Worm (Caenorhabditis elegans) whole organism, young adult: ENCODE results near the gene ets-7.
"Not testable (repeated sequence)": the region's sequence is repeated elsewhere in the genome, so short reads cannot be mapped to it uniquely, and the experiment has no call there.

Source experiments
- F52B5.7 ChIP-seq: sonication (generic microtip); optimal IDR thresholded peaks from 2 replicates; lab custom pipeline; 2016; ENCODE audit warnings: mild to moderate bottlenecking, missing genetic modification characterization, missing compliant biosample characterization
- F57A8.1 ChIP-seq: fragments of 200-800 bp; sonication (Bioruptor generic); optimal IDR thresholded peaks from 2 replicates; lab custom pipeline; 2018; ENCODE audit warnings: mild to moderate bottlenecking, missing genetic modification characterization, moderate library complexity, missing compliant biosample characterization
- Y53G8AR.9 ChIP-seq: fragments of 200-800 bp; sonication (Bioruptor generic); conservative IDR thresholded peaks from 2 replicates; pipeline ENCODE4 v1.3.6; 2022; ENCODE audit warnings: missing genetic modification reagents, missing genetic modification characterization, missing compliant biosample characterization
- chd-7 ChIP-seq: sonication (generic microtip); optimal IDR thresholded peaks from 2 replicates; lab custom pipeline; 2016; ENCODE audit warnings: mild to moderate bottlenecking, missing genetic modification characterization, moderate library complexity, missing compliant biosample characterization
- ets-4 ChIP-seq: fragments of 200-800 bp; sonication (Bioruptor generic); optimal IDR thresholded peaks from 2 replicates; lab custom pipeline; 2018; ENCODE audit warnings: mild to moderate bottlenecking, missing genetic modification characterization, missing compliant biosample characterization
- hmg-1.2 ChIP-seq: fragments of 200-800 bp; sonication (Bioruptor generic); IDR thresholded peaks from 2 replicates; pipeline ENCODE4 v1.3.6; 2022; ENCODE audit warnings: missing genetic modification reagents, missing genetic modification characterization, missing compliant biosample characterization
- let-526 ChIP-seq: fragments of 200-800 bp; sonication (Bioruptor generic); IDR thresholded peaks from 2 replicates; pipeline ENCODE4 v1.3.6; 2022; ENCODE audit warnings: missing genetic modification reagents, missing genetic modification characterization, missing compliant biosample characterization
- madf-3 ChIP-seq: fragments of 200-800 bp; sonication (Bioruptor generic); IDR thresholded peaks from 2 replicates; pipeline ENCODE4 v1.3.6; 2022; ENCODE audit warnings: missing genetic modification reagents, missing genetic modification characterization, missing compliant biosample characterization

The ets-7 gene

ce11 chrV:7514939-7515338 is 43.7 kb downstream of the ets-7 start, which contains the start of gene srb-18:
srb-18 (plus strand) TSS chrV:7515239.
- no peak for TF ChIP-seq chd-7 (tag; lab: Kevin White, UChicago)

ce11 chrV:7511465-7511864 is 47.1 kb downstream of the ets-7 start, which contains the start of gene nhr-171:
nhr-171 (plus strand) TSS chrV:7511765.
- TF ChIP-seq ets-4 (GFP tag; lab: Kevin White, UChicago); madf-3 (GFP tag; lab: Robert Waterston, UW); hmg-1.2 (GFP tag; lab: Robert Waterston, UW): not testable (repeated sequence)
- TF ChIP-seq, all 124 proteins: peak for 0; not testable (repeated sequence) for 124

ce11 chrV:7508566-7509044 is 50.0 kb downstream of the ets-7 start, which contains the start of the genes str-31 and nhr-172:
str-31 (minus strand) TSS chrV:7508666.
nhr-172 (plus strand) TSS chrV:7508994.
- TF ChIP-seq madf-3 (GFP tag; lab: Robert Waterston, UW) (no peak), let-526 (GFP tag; lab: Robert Waterston, UW) (no peak), F57A8.1 (GFP tag; lab: Kevin White, UChicago) (no peak), Y53G8AR.9 (GFP tag; lab: Robert Waterston, UW) (no peak), F52B5.7 (tag; lab: Kevin White, UChicago) (no peak)
- TF ChIP-seq, all 124 proteins: peak for 0
